Worm (Caenorhabditis elegans) whole organism, young adult: ENCODE results near the gene trpp-6.
A peak's percentile ranks its signal among the peaks of the same experiment; 100 is the strongest.

ENCODE experiments used
- B0035.1 ChIP-seq: sonication (generic microtip); optimal IDR thresholded peaks from 2 replicates; lab custom pipeline; 2016; ENCODE audit warnings: missing genetic modification characterization, mild to moderate bottlenecking, missing compliant biosample characterization, missing genotype, missing genetic modification reagents
- F39B2.1 ChIP-seq: fragments of 200-800 bp; sonication (Bioruptor generic); IDR thresholded peaks from 2 replicates; pipeline ENCODE4 v1.3.6; 2022; ENCODE audit warnings: missing genetic modification reagents, missing genetic modification characterization, missing compliant biosample characterization
- F55B11.4 ChIP-seq: sonication (generic microtip); optimal IDR thresholded peaks from 2 replicates; lab custom pipeline; 2016; ENCODE audit warnings: missing compliant biosample characterization, missing genetic modification characterization, borderline replicate concordance; ENCODE audit not compliant: insufficient read depth
- F57C9.4 ChIP-seq: sonication (generic microtip); optimal IDR thresholded peaks from 2 replicates; lab custom pipeline; 2017; ENCODE audit warnings: mild to moderate bottlenecking, missing genetic modification characterization, missing compliant biosample characterization
- T07F8.4 ChIP-seq: sonication (generic microtip); optimal IDR thresholded peaks from 2 replicates; lab custom pipeline; 2016; ENCODE audit warnings: mild to moderate bottlenecking, missing genetic modification characterization, moderate library complexity, missing compliant biosample characterization
- T26A5.8 ChIP-seq: sonication (generic microtip); optimal IDR thresholded peaks from 2 replicates; lab custom pipeline; 2016; ENCODE audit warnings: missing genetic modification characterization, missing compliant biosample characterization
- Y53F4B.3 ChIP-seq: fragments of 200-800 bp; sonication (Bioruptor generic); IDR thresholded peaks from 2 replicates; pipeline ENCODE4 v1.3.6; 2022; ENCODE audit warnings: missing genetic modification reagents, missing genetic modification characterization, missing compliant biosample characterization
- Y56A3A.18 ChIP-seq: fragments of 200-800 bp; sonication (Bioruptor generic); IDR thresholded peaks from 2 replicates; pipeline ENCODE4 v1.3.6; 2022; ENCODE audit warnings: missing genetic modification reagents, missing genetic modification characterization, missing compliant biosample characterization
- Y67H2A.10 ChIP-seq: fragments of 200-800 bp; sonication (Bioruptor generic); conservative IDR thresholded peaks from 2 replicates; pipeline ENCODE4 v1.3.6; 2022; ENCODE audit warnings: missing genetic modification reagents, missing genetic modification characterization, missing compliant biosample characterization
- ZK185.1 ChIP-seq: sonication (generic microtip); optimal IDR thresholded peaks from 2 replicates; lab custom pipeline; 2016; ENCODE audit warnings: mild to moderate bottlenecking, missing genetic modification characterization, missing compliant biosample characterization; ENCODE audit not compliant: poor library complexity, severe bottlenecking
- ama-1 ChIP-seq, 3 experiments: fragments of 150-350 bp in 1 of 3; sonication (generic microtip) in 2 of 3; optimal IDR thresholded peaks; 2 replicates each; lab custom pipeline; 2014 to 2018; ENCODE audit warnings: missing biosample characterization in 2 of 3, missing genetic modification characterization in 2 of 3, missing genetic modification reagents in 2 of 3
- atf-7 ChIP-seq: sonication (generic microtip); optimal IDR thresholded peaks from 2 replicates; lab custom pipeline; 2017; ENCODE audit warnings: mild to moderate bottlenecking, missing genetic modification characterization, missing compliant biosample characterization
- attf-3 ChIP-seq: fragments of 200-800 bp; sonication (Bioruptor generic); conservative IDR thresholded peaks from 2 replicates; pipeline ENCODE4 v1.3.6; 2022; ENCODE audit warnings: missing genetic modification reagents, missing genetic modification characterization, missing compliant biosample characterization
- attf-5 ChIP-seq: fragments of 200-800 bp; sonication (Bioruptor generic); optimal IDR thresholded peaks from 2 replicates; lab custom pipeline; 2018; ENCODE audit warnings: mild to moderate bottlenecking, missing genetic modification characterization, missing compliant biosample characterization
- cebp-1 ChIP-seq, 2 experiments: fragments of 200-800 bp in 1 of 2; sonication (Bioruptor generic) in 1 of 2; sonication (generic microtip) in 1 of 2; IDR thresholded peaks in 1 of 2; optimal IDR thresholded peaks in 1 of 2; 2 replicates each; pipeline versions ENCODE4 v1.3.6 to Lab custom; 2017 to 2022; ENCODE audit warnings: missing compliant biosample characterization in 2 of 2, missing genetic modification characterization in 2 of 2, mild to moderate bottlenecking in 1 of 2, missing genetic modification reagents in 1 of 2, moderate library complexity in 1 of 2
- ceh-79 ChIP-seq: sonication (generic microtip); optimal IDR thresholded peaks from 2 replicates; lab custom pipeline; 2017; ENCODE audit warnings: mild to moderate bottlenecking, missing genetic modification characterization, missing compliant biosample characterization
- ceh-91 ChIP-seq: fragments of 200-800 bp; sonication (Bioruptor generic); IDR thresholded peaks from 2 replicates; pipeline ENCODE4 v1.3.6; 2022; ENCODE audit warnings: missing genetic modification reagents, missing genetic modification characterization, missing compliant biosample characterization
- chd-7 ChIP-seq: sonication (generic microtip); optimal IDR thresholded peaks from 2 replicates; lab custom pipeline; 2016; ENCODE audit warnings: mild to moderate bottlenecking, missing genetic modification characterization, moderate library complexity, missing compliant biosample characterization
- die-1 ChIP-seq: sonication (generic microtip); optimal IDR thresholded peaks from 2 replicates; lab custom pipeline; 2016; ENCODE audit warnings: missing genotype, mild to moderate bottlenecking, missing genetic modification characterization, missing compliant biosample characterization
- dpl-1 ChIP-seq: fragments of 150-350 bp; optimal IDR thresholded peaks from 2 replicates; lab custom pipeline; 2014; ENCODE audit warnings: missing biosample characterization, missing genetic modification reagents, missing genetic modification characterization
- egl-18 ChIP-seq: fragments of 200-800 bp; sonication (Bioruptor generic); IDR thresholded peaks from 2 replicates; pipeline ENCODE4 v1.3.6; 2022; ENCODE audit warnings: missing genetic modification reagents, missing genetic modification characterization, missing compliant biosample characterization
- egl-44 ChIP-seq: fragments of 200-800 bp; sonication (Bioruptor generic); IDR thresholded peaks from 2 replicates; pipeline ENCODE4 v1.3.6; 2022; ENCODE audit warnings: missing genetic modification reagents, missing genetic modification characterization, missing compliant biosample characterization
- hlh-12 ChIP-seq: sonication (generic microtip); optimal IDR thresholded peaks from 2 replicates; lab custom pipeline; 2016; ENCODE audit warnings: missing genetic modification characterization, missing compliant biosample characterization
- hmg-1.2 ChIP-seq: fragments of 200-800 bp; sonication (Bioruptor generic); IDR thresholded peaks from 2 replicates; pipeline ENCODE4 v1.3.6; 2022; ENCODE audit warnings: missing genetic modification reagents, missing genetic modification characterization, missing compliant biosample characterization
- let-607 ChIP-seq, 2 experiments: fragments of 200-800 bp in 1 of 2; sonication (Bioruptor generic) in 1 of 2; sonication (generic microtip) in 1 of 2; optimal IDR thresholded peaks; 2 replicates each; lab custom pipeline; 2016 to 2018; ENCODE audit warnings: mild to moderate bottlenecking in 2 of 2, missing compliant biosample characterization in 2 of 2, missing genetic modification characterization in 2 of 2, moderate library complexity in 2 of 2, missing genotype in 1 of 2
- lin-54 ChIP-seq: fragments of 200-800 bp; sonication (Bioruptor generic); optimal IDR thresholded peaks from 2 replicates; lab custom pipeline; 2018; ENCODE audit warnings: mild to moderate bottlenecking, missing genetic modification characterization, missing compliant biosample characterization
- madf-10 ChIP-seq: sonication (generic microtip); optimal IDR thresholded peaks from 2 replicates; lab custom pipeline; 2016; ENCODE audit warnings: mild to moderate bottlenecking, missing genetic modification characterization, missing compliant biosample characterization
- madf-8 ChIP-seq: fragments of 200-800 bp; sonication (Bioruptor generic); conservative IDR thresholded peaks from 2 replicates; pipeline ENCODE4 v1.3.6; 2022; ENCODE audit warnings: missing genetic modification reagents, missing genetic modification characterization, missing compliant biosample characterization
- nfya-1 ChIP-seq: sonication (generic microtip); optimal IDR thresholded peaks from 2 replicates; lab custom pipeline; 2017; ENCODE audit warnings: antibody characterized with exemption, missing compliant biosample characterization, missing genetic modification characterization, borderline replicate concordance; ENCODE audit not compliant: insufficient read depth
- nfyb-1 ChIP-seq: fragments of 200-800 bp; sonication (Bioruptor generic); IDR thresholded peaks from 2 replicates; pipeline ENCODE4 v1.3.6; 2022; ENCODE audit warnings: missing genetic modification reagents, missing genetic modification characterization, missing compliant biosample characterization
- nhr-90 ChIP-seq: sonication (generic microtip); optimal IDR thresholded peaks from 2 replicates; lab custom pipeline; 2016; ENCODE audit warnings: missing genotype, mild to moderate bottlenecking, missing genetic modification characterization, missing compliant biosample characterization
- pbrm-1 ChIP-seq: fragments of 200-800 bp; sonication (Bioruptor generic); IDR thresholded peaks from 2 replicates; pipeline ENCODE4 v1.3.6; 2022; ENCODE audit warnings: missing genetic modification reagents, missing genetic modification characterization, missing compliant biosample characterization
- pha-4 ChIP-seq: fragments of 150-350 bp; sonication (generic microtip); optimal IDR thresholded peaks from 2 replicates; lab custom pipeline; 2014; ENCODE audit warnings: missing biosample characterization, missing genetic modification reagents, missing genetic modification characterization
- rec-8 ChIP-seq, 2 experiments: sonication (generic microtip); optimal IDR thresholded peaks; 2 replicates each; lab custom pipeline; 2016; ENCODE audit warnings: mild to moderate bottlenecking in 2 of 2, missing genetic modification characterization in 2 of 2, missing genetic modification reagents in 2 of 2, missing genotype in 2 of 2, missing biosample characterization in 1 of 2, missing compliant biosample characterization in 1 of 2, moderate library complexity in 1 of 2
- snpc-1.1 ChIP-seq: sonication (generic microtip); optimal IDR thresholded peaks from 2 replicates; lab custom pipeline; 2017; ENCODE audit warnings: missing genetic modification characterization, mild to moderate bottlenecking, missing compliant biosample characterization, antibody characterized with exemption, moderate library complexity, missing genotype, missing genetic modification reagents; ENCODE audit not compliant: insufficient read depth
- snpc-1.3 ChIP-seq: sonication (generic microtip); optimal IDR thresholded peaks from 2 replicates; lab custom pipeline; 2017; ENCODE audit warnings: missing genetic modification characterization, mild to moderate bottlenecking, missing compliant biosample characterization, antibody characterized with exemption, moderate library complexity, missing genotype, missing genetic modification reagents; ENCODE audit not compliant: insufficient read depth
- somi-1 ChIP-seq: fragments of 200-800 bp; sonication (Bioruptor generic); optimal IDR thresholded peaks from 2 replicates; lab custom pipeline; 2018; ENCODE audit warnings: mild to moderate bottlenecking, missing genetic modification characterization, missing compliant biosample characterization
- unc-130 ChIP-seq: sonication (generic microtip); optimal IDR thresholded peaks from 2 replicates; lab custom pipeline; 2016; ENCODE audit warnings: missing genetic modification reagents, missing genetic modification characterization, missing compliant biosample characterization
- xnd-1 ChIP-seq: sonication (generic microtip); optimal IDR thresholded peaks from 2 replicates; lab custom pipeline; 2016; ENCODE audit warnings: missing genotype, missing genetic modification reagents, missing genetic modification characterization, missing compliant biosample characterization
- zim-3 ChIP-seq: sonication (generic microtip); optimal IDR thresholded peaks from 2 replicates; lab custom pipeline; 2017; ENCODE audit warnings: mild to moderate bottlenecking, missing genetic modification characterization, moderate library complexity, missing compliant biosample characterization
- ztf-18 ChIP-seq: sonication (generic microtip); optimal IDR thresholded peaks from 2 replicates; lab custom pipeline; 2016; ENCODE audit warnings: missing genotype, mild to moderate bottlenecking, missing genetic modification characterization, missing compliant biosample characterization
- ztf-25 ChIP-seq: fragments of 200-800 bp; sonication (Bioruptor generic); IDR thresholded peaks from 2 replicates; pipeline ENCODE4 v1.3.6; 2022; ENCODE audit warnings: missing genetic modification reagents, missing genetic modification characterization, missing compliant biosample characterization
- ztf-26 ChIP-seq: sonication (generic microtip); optimal IDR thresholded peaks from 2 replicates; lab custom pipeline; 2017; ENCODE audit warnings: missing genetic modification characterization, missing compliant biosample characterization
- ztf-28 ChIP-seq: fragments of 200-800 bp; sonication (Bioruptor generic); IDR thresholded peaks from 2 replicates; pipeline ENCODE4 v1.3.6; 2022; ENCODE audit warnings: missing genetic modification reagents, missing genetic modification characterization, missing compliant biosample characterization
- ztf-6 ChIP-seq: fragments of 200-800 bp; sonication (Bioruptor generic); IDR thresholded peaks from 2 replicates; pipeline ENCODE4 v1.3.6; 2022; ENCODE audit warnings: missing genetic modification reagents, missing genetic modification characterization, missing compliant biosample characterization

The trpp-6 gene

ce11 chrV:9970119-9970518 lies 21.6 kb upstream of the trpp-6 start (continued):
- TF ChIP-seq nhr-90 (tag; lab: Kevin White, UChicago) (peak; percentile 97), Y67H2A.10 (GFP tag; lab: Robert Waterston, UW) (peak; percentile 66; the same call in 1 of the 2 replicates), ZK185.1 (tag; lab: Kevin White, UChicago) (peak; percentile 94), xnd-1 (tag; lab: Kevin White, UChicago) (peak; percentile 16), nfyb-1 (peak; percentile 93), dpl-1 (GFP tag; lab: Kevin White, UChicago) (no peak), ztf-18 (tag; lab: Kevin White, UChicago) (peak; percentile 85), madf-8 (GFP tag; lab: Robert Waterston, UW) (0 out of 2 replicates have a peak, but pooled peaks have one; percentile 16), Y53F4B.3 (no peak), lin-54 (GFP tag; lab: Kevin White, UChicago) (peak; percentile 81), F55B11.4 (no peak), F57C9.4 (peak; percentile 20), Y56A3A.18 (GFP tag; lab: Robert Waterston, UW) (peak; percentile 93), zim-3 (tag; lab: Kevin White, UChicago) (peak; percentile 94), pbrm-1 (GFP tag; lab: Robert Waterston, UW) (peak; percentile 59; the same call in 1 of the 2 replicates), egl-18 (0 out of 2 replicates have a peak, but pooled peaks have one; percentile 60), attf-3 (peak; percentile 43), hmg-1.2 (GFP tag; lab: Robert Waterston, UW) (peak; percentile 78), attf-5 (peak; percentile 85), B0035.1 (peak; percentile 89), hlh-12 (peak; percentile 74), nfya-1 (tag; lab: Kevin White, UChicago) (no peak), ztf-25 (GFP tag; lab: Robert Waterston, UW) (peak; percentile 95), ztf-6 (GFP tag; lab: Robert Waterston, UW) (peak; percentile 56; the same call in 1 of the 2 replicates), ztf-26 (tag; lab: Kevin White, UChicago) (peak; percentile 75), T07F8.4 (peak; percentile 94), snpc-1.1 (tag; lab: Kevin White, UChicago) (peak; percentile 65), somi-1 (GFP tag; lab: Kevin White, UChicago) (peak; percentile 85), chd-7 (tag; lab: Kevin White, UChicago) (peak; percentile 95), ceh-79 (tag; lab: Kevin White, UChicago) (peak; percentile 94), egl-44 (peak; percentile 92), ztf-28 (peak; percentile 92), madf-10 (tag; lab: Kevin White, UChicago) (peak; percentile 85), cebp-1 (GFP tag; IDR thresholded peaks at IDR 0.05; lab: Robert Waterston, UW) (no peak), cebp-1 (tag; optimal IDR thresholded peaks at IDR 0.05; lab: Kevin White, UChicago) (peak; percentile 83), rec-8 (tag; optimal IDR thresholded peaks at IDR 0.05; lab: Kevin White, UChicago) (peak; percentile 88 to 96), atf-7 (tag; lab: Kevin White, UChicago) (peak; percentile 80), unc-130 (peak; percentile 76), let-607 (tag; optimal IDR thresholded peaks at IDR 0.05; lab: Kevin White, UChicago) (peak; percentile 62 to 73), die-1 (tag; lab: Kevin White, UChicago) (peak; percentile 97), pha-4 (tag; lab: Kevin White, UChicago) (no peak), F39B2.1 (GFP tag; lab: Robert Waterston, UW) (peak; percentile 47; the same call in 1 of the 2 replicates), ama-1 (optimal IDR thresholded peaks at IDR 0.05; lab: Kevin White, UChicago) (no peak), ama-1 (GFP tag; optimal IDR thresholded peaks at IDR 0.05; lab: Kevin White, UChicago) (peak; percentile 85 to 94), snpc-1.3 (peak; percentile 92), ceh-91 (GFP tag; lab: Robert Waterston, UW) (no peak; the same call in 1 of the 2 replicates), T26A5.8 (tag; lab: Kevin White, UChicago) (peak; percentile 81)
